Fruit fly (Drosophila melanogaster): ENCODE measurements around the gene Ccp84Ae.
A peak's percentile ranks its signal among the peaks of the same experiment; 100 is the strongest.

Gene Ccp84Ae

dm6 chr3R:6665117-6665654 is 26.4 kb downstream of the Ccp84Ae start (continued):
- TF ChIP-seq kay (GFP tag; optimal IDR thresholded peaks at IDR 0.05) = no peak
- no peak for TF ChIP-seq Dref (GFP tag; IDR thresholded peaks at IDR 0.05)
- no peak for TF ChIP-seq gro (GFP tag; optimal IDR thresholded peaks at IDR 0.05)
- TF ChIP-seq CG10462 (GFP tag; optimal IDR thresholded peaks at IDR 0.05) = no peak
- TF ChIP-seq Rx (GFP tag; IDR thresholded peaks at IDR 0.05) = no peak
- no peak for TF ChIP-seq Deaf1 (tag; optimal IDR thresholded peaks at IDR 0.05)
- no peak for TF ChIP-seq CG8478 (optimal IDR thresholded peaks at IDR 0.05)
- peak; percentile 69 for TF ChIP-seq ara (GFP tag; IDR thresholded peaks at IDR 0.05)
- no peak for TF ChIP-seq HLH54F (GFP tag; optimal IDR thresholded peaks at IDR 0.05)
- TF ChIP-seq CG4404 (GFP tag; IDR thresholded peaks at IDR 0.05) = no peak
- TF ChIP-seq aop (GFP tag; IDR thresholded peaks at IDR 0.05) = no peak
- TF ChIP-seq HHEX (GFP tag; optimal IDR thresholded peaks at IDR 0.05) = no peak
- TF ChIP-seq bab2 (GFP tag; optimal IDR thresholded peaks at IDR 0.05) = no peak
- peak; percentile 32 for TF ChIP-seq ewg (GFP tag; optimal IDR thresholded peaks at IDR 0.05)
- peak; percentile 6 for TF ChIP-seq CG4328 (GFP tag; optimal IDR thresholded peaks at IDR 0.05)
- TF ChIP-seq toy (GFP tag; IDR thresholded peaks at IDR 0.05) = no peak
- TF ChIP-seq CG32772 (GFP tag; IDR thresholded peaks at IDR 0.05) = no peak
- no peak for TF ChIP-seq CG15073 (GFP tag; optimal IDR thresholded peaks at IDR 0.05)
- TF ChIP-seq CG9437 (GFP tag; optimal IDR thresholded peaks at IDR 0.05) = no peak
- TF ChIP-seq CG15696 (tag; optimal IDR thresholded peaks at IDR 0.05) = peak; percentile 71
- no peak for TF ChIP-seq zfh2 (GFP tag; optimal IDR thresholded peaks at IDR 0.05)
- no peak for TF ChIP-seq Elba2 (GFP tag; optimal IDR thresholded peaks at IDR 0.05)
- TF ChIP-seq CG1233 (GFP tag; optimal IDR thresholded peaks at IDR 0.05) = peak; percentile 31
- no peak for TF ChIP-seq CG12942 (GFP tag; optimal IDR thresholded peaks at IDR 0.05)
- TF ChIP-seq crol (GFP tag; IDR thresholded peaks at IDR 0.05) = peak; percentile 96
- no peak for TF ChIP-seq cg (GFP tag; optimal IDR thresholded peaks at IDR 0.05)
- TF ChIP-seq crc (GFP tag; optimal IDR thresholded peaks at IDR 0.05) = no peak
- TF ChIP-seq Pdp1 (GFP tag; optimal IDR thresholded peaks at IDR 0.05) = no peak
- TF ChIP-seq CG18262 (tag; optimal IDR thresholded peaks at IDR 0.05) = peak; percentile 55
- no peak for TF ChIP-seq ssp (GFP tag; IDR thresholded peaks at IDR 0.05)
- peak; percentile 31 for TF ChIP-seq CG14710 (tag; optimal IDR thresholded peaks at IDR 0.05)
- peak; percentile 57 for TF ChIP-seq Kr (GFP tag; optimal IDR thresholded peaks at IDR 0.05)
- TF ChIP-seq ato (GFP tag; IDR thresholded peaks at IDR 0.05; ENCODE audit: partially characterized antibody) = no peak
- TF ChIP-seq CG4360 (GFP tag; IDR thresholded peaks at IDR 0.05) = no peak
- TF ChIP-seq amos (GFP tag; IDR thresholded peaks at IDR 0.05; ENCODE audit: partially characterized antibody) = no peak
- no peak for TF ChIP-seq CG15514 (GFP tag; optimal IDR thresholded peaks at IDR 0.05)
- TF ChIP-seq onecut (GFP tag; IDR thresholded peaks at IDR 0.05) = peak; percentile 14; the same call in 1 of the 2 replicates
- no peak for TF ChIP-seq D19A (tag; optimal IDR thresholded peaks at IDR 0.05)
- TF ChIP-seq Six4 (GFP tag; optimal IDR thresholded peaks at IDR 0.05) = no peak
- no peak for TF ChIP-seq corto (GFP tag; optimal IDR thresholded peaks at IDR 0.05)
- peak in 1 of 2 experiments; percentile 57 for TF ChIP-seq bsh (GFP tag; optimal IDR thresholded peaks at IDR 0.05)
- no peak for TF ChIP-seq CG18011 (GFP tag; optimal IDR thresholded peaks at IDR 0.05)
- no peak for TF ChIP-seq CG13894 (tag; optimal IDR thresholded peaks at IDR 0.05)
- no peak for TF ChIP-seq CG6689 (GFP tag; IDR thresholded peaks at IDR 0.05)
- TF ChIP-seq CG7357 (GFP tag; IDR thresholded peaks at IDR 0.05) = no peak
- no peak for TF ChIP-seq abd-A (tag; optimal IDR thresholded peaks at IDR 0.05)
- no peak for TF ChIP-seq CG11695 (GFP tag; IDR thresholded peaks at IDR 0.05)
- TF ChIP-seq CG8281 (tag; optimal IDR thresholded peaks at IDR 0.05) = no peak
- TF ChIP-seq hb (GFP tag; IDR thresholded peaks at IDR 0.05; ENCODE audit: partially characterized antibody) = no peak
- TF ChIP-seq twi (tag; optimal IDR thresholded peaks at IDR 0.05) = no peak
- no peak for TF ChIP-seq Hr39 (optimal IDR thresholded peaks at IDR 0.05)
- no peak for TF ChIP-seq CG14050 (GFP tag; IDR thresholded peaks at IDR 0.05)
